Worm (Caenorhabditis elegans) whole organism, midembryonic: Measurements from ENCODE around the gene wrb-1.

Experiments
- T22C8.4 ChIP-seq: fragments of 200-800 bp; sonication (Bioruptor generic); IDR thresholded peaks from 2 replicates; pipeline ENCODE4 v1.3.6; 2022; ENCODE audit warnings: missing genetic modification characterization, missing compliant biosample characterization
- cog-1 ChIP-seq: sonication (generic microtip); optimal IDR thresholded peaks from 2 replicates; lab custom pipeline; 2016; ENCODE audit warnings: missing genetic modification characterization, missing compliant biosample characterization
- flt-1 ChIP-seq: fragments of 200-800 bp; sonication (Bioruptor generic); IDR thresholded peaks from 2 replicates; pipeline ENCODE4 v1.3.6; 2022; ENCODE audit warnings: missing genetic modification characterization, missing compliant biosample characterization
- med-1 ChIP-seq: sonication (generic microtip); optimal IDR thresholded peaks from 2 replicates; lab custom pipeline; 2017; ENCODE audit warnings: missing genetic modification characterization, mild to moderate bottlenecking, missing compliant biosample characterization, antibody characterized with exemption, missing genetic modification reagents; ENCODE audit not compliant: insufficient read depth
- ref-1 ChIP-seq: fragments of 200-800 bp; sonication (Bioruptor generic); conservative IDR thresholded peaks from 2 replicates; pipeline ENCODE4 v1.3.6; 2022; ENCODE audit warnings: missing genetic modification reagents, missing genetic modification characterization, missing compliant biosample characterization
- tab-1 ChIP-seq: fragments of 200-800 bp; sonication (Bioruptor generic); IDR thresholded peaks from 2 replicates; pipeline ENCODE4 v1.3.6; 2022; ENCODE audit warnings: missing genetic modification characterization, missing compliant biosample characterization
- ztf-23 ChIP-seq: fragments of 200-800 bp; sonication (Bioruptor generic); IDR thresholded peaks from 2 replicates; pipeline ENCODE4 v1.3.6; 2022; ENCODE audit warnings: missing genetic modification reagents, missing genetic modification characterization, missing compliant biosample characterization
- ztf-29 ChIP-seq: fragments of 200-800 bp; sonication (Bioruptor generic); IDR thresholded peaks from 2 replicates; pipeline ENCODE4 v1.3.6; 2022; ENCODE audit warnings: missing genetic modification reagents, missing genetic modification characterization, missing compliant biosample characterization

- TF ChIP-seq ref-1 (no peak), flt-1 (no peak), med-1 (no peak), cog-1 (tag; lab: Kevin White, UChicago) (no peak), ztf-29 (GFP tag; lab: Robert Waterston, UW) (no peak), tab-1 (GFP tag; lab: Robert Waterston, UW) (no peak), ztf-23 (GFP tag; lab: Robert Waterston, UW) (no peak), T22C8.4 (GFP tag; lab: Robert Waterston, UW) (no peak)
These were observed 39.4 kb upstream of the wrb-1 start for ce11 chrV:1156431-1156830.
